Fruit fly (Drosophila melanogaster): ENCODE results near the gene Ssdp.

The Ssdp gene

dm6 chr3R:18196991-18197801 is 2.2 kb downstream of the Ssdp start (continued):
- peak; percentile 70 for TF ChIP-seq Ssrp (tag; optimal IDR thresholded peaks at IDR 0.05)
- no peak for TF ChIP-seq dimm (GFP tag; IDR thresholded peaks at IDR 0.05)
- no peak for TF ChIP-seq CG17361 (GFP tag; IDR thresholded peaks at IDR 0.05)
- peak; percentile 71 for TF ChIP-seq abd-A (tag; optimal IDR thresholded peaks at IDR 0.05)
- peak; percentile 3 for TF ChIP-seq pzg (GFP tag; optimal IDR thresholded peaks at IDR 0.05)
- TF ChIP-seq unpg (GFP tag; optimal IDR thresholded peaks at IDR 0.05) = peak; percentile 58
- peak; percentile 81 for TF ChIP-seq sd (tag; optimal IDR thresholded peaks at IDR 0.05)
- TF ChIP-seq Hr39 (optimal IDR thresholded peaks at IDR 0.05) = no peak
- peak; percentile 62 for TF ChIP-seq Hmr (GFP tag; optimal IDR thresholded peaks at IDR 0.05)
- peak; percentile 80 for TF ChIP-seq Meics (GFP tag; optimal IDR thresholded peaks at IDR 0.05)
- TF ChIP-seq CG13894 (tag; optimal IDR thresholded peaks at IDR 0.05) = no peak
- TF ChIP-seq CG8359 (GFP tag; optimal IDR thresholded peaks at IDR 0.05; ENCODE audit: borderline replicate concordance) = no peak
- TF ChIP-seq pita (GFP tag; optimal IDR thresholded peaks at IDR 0.05) = no peak
- TF ChIP-seq Atf-2 (GFP tag; optimal IDR thresholded peaks at IDR 0.05) = no peak
- TF ChIP-seq Stat92E (GFP tag; optimal IDR thresholded peaks at IDR 0.05) = no peak
- peak; percentile 36 for TF ChIP-seq CG6654 (GFP tag; optimal IDR thresholded peaks at IDR 0.05)
- no peak for TF ChIP-seq CG43689 (GFP tag; IDR thresholded peaks at IDR 0.05)
- peak; percentile 31 for TF ChIP-seq org-1 (GFP tag; optimal IDR thresholded peaks at IDR 0.05)
- no peak for TF ChIP-seq CG3726 (GFP tag; IDR thresholded peaks at IDR 0.05)
- TF ChIP-seq NC2β (GFP tag; optimal IDR thresholded peaks at IDR 0.05) = no peak
- TF ChIP-seq Fer2 (tag; optimal IDR thresholded peaks at IDR 0.05) = peak; percentile 23
- TF ChIP-seq eve (GFP tag; optimal IDR thresholded peaks at IDR 0.05) = no peak
- peak; percentile 17 for TF ChIP-seq HmgZ (tag; optimal IDR thresholded peaks at IDR 0.05)
- TF ChIP-seq exex (tag; optimal IDR thresholded peaks at IDR 0.05) = peak; percentile 19
- TF ChIP-seq Taf1 (GFP tag; IDR thresholded peaks at IDR 0.05) = no peak
- peak; percentile 31 for TF ChIP-seq Hmx (GFP tag; optimal IDR thresholded peaks at IDR 0.05)
- TF ChIP-seq CG9797 (GFP tag; optimal IDR thresholded peaks at IDR 0.05) = no peak
- no peak for TF ChIP-seq MTF-1 (GFP tag; optimal IDR thresholded peaks at IDR 0.05; ENCODE audit: borderline replicate concordance)
- no peak for TF ChIP-seq wor (GFP tag; IDR thresholded peaks at IDR 0.05)
- peak; percentile 29 for TF ChIP-seq CG8478 (optimal IDR thresholded peaks at IDR 0.05)
- TF ChIP-seq CoRest (tag; optimal IDR thresholded peaks at IDR 0.05) = peak; percentile 86
- TF ChIP-seq ab (GFP tag; optimal IDR thresholded peaks at IDR 0.05) = no peak
- TF ChIP-seq tgo (GFP tag; IDR thresholded peaks at IDR 0.05) = no peak
- TF ChIP-seq bab2 (GFP tag; optimal IDR thresholded peaks at IDR 0.05) = peak; percentile 62
- TF ChIP-seq wek (GFP tag; optimal IDR thresholded peaks at IDR 0.05) = no peak
- TF ChIP-seq CG14710 (tag; optimal IDR thresholded peaks at IDR 0.05) = peak; percentile 50
- TF ChIP-seq lab (GFP tag; optimal IDR thresholded peaks at IDR 0.05) = peak; percentile 48
- TF ChIP-seq CG8944 (GFP tag; optimal IDR thresholded peaks at IDR 0.05) = no peak
- TF ChIP-seq CG17568 (GFP tag; optimal IDR thresholded peaks at IDR 0.05) = no peak
- peak; percentile 60 for TF ChIP-seq phol (tag; optimal IDR thresholded peaks at IDR 0.05)
- TF ChIP-seq CG33557 (GFP tag; optimal IDR thresholded peaks at IDR 0.05) = no peak
- no peak for TF ChIP-seq CG4360 (GFP tag; IDR thresholded peaks at IDR 0.05)
- peak; percentile 41 for TF ChIP-seq pum (GFP tag; optimal IDR thresholded peaks at IDR 0.05)
- peak; percentile 84 for TF ChIP-seq CG7556 (GFP tag; optimal IDR thresholded peaks at IDR 0.05)
- TF ChIP-seq nmo (GFP tag; optimal IDR thresholded peaks at IDR 0.05) = peak; percentile 76
- TF ChIP-seq YL-1 (GFP tag; optimal IDR thresholded peaks at IDR 0.05) = peak; percentile 31
- TF ChIP-seq CG7357 (GFP tag; IDR thresholded peaks at IDR 0.05) = 0 out of 3 replicates have a peak, but pooled peaks have one; percentile 14
- TF ChIP-seq CG1602 (GFP tag; optimal IDR thresholded peaks at IDR 0.05) = peak; percentile 33
- no peak for TF ChIP-seq CG13624 (GFP tag; optimal IDR thresholded peaks at IDR 0.05)

All from whole organism, embryonic.